Fruit fly (Drosophila melanogaster) whole organism, embryonic: ENCODE measurements around the gene Cyp318a1.

Experiments used
- Atf3 ChIP-seq: fragments of 200-800 bp; sonication (Bioruptor generic); optimal IDR thresholded peaks from 3 replicates; lab custom pipeline; 2016; ENCODE audit warnings: missing biosample characterization, missing genetic modification characterization
- BEAF-32 ChIP-seq: fragments of 200-800 bp; sonication (Bioruptor generic); optimal IDR thresholded peaks from 3 replicates; lab custom pipeline; 2017; ENCODE audit warnings: missing biosample characterization, missing genetic modification characterization, mild to moderate bottlenecking, moderate library complexity, missing genetic modification reagents
- CG10274 ChIP-seq: fragments of 200-800 bp; sonication (Bioruptor generic); optimal IDR thresholded peaks from 3 replicates; lab custom pipeline; 2017; ENCODE audit warnings: missing biosample characterization, mild to moderate bottlenecking, missing genetic modification characterization
- CG10654 ChIP-seq: fragments of 200-800 bp; sonication (Bioruptor generic); optimal IDR thresholded peaks from 2 replicates; lab custom pipeline; 2016; ENCODE audit warnings: missing biosample characterization, missing genetic modification characterization
- CG12391 ChIP-seq: fragments of 200-800 bp; sonication (Bioruptor generic); optimal IDR thresholded peaks from 3 replicates; lab custom pipeline; 2018; ENCODE audit warnings: missing biosample characterization, mild to moderate bottlenecking, missing genetic modification characterization, moderate library complexity
- CG12942 ChIP-seq: fragments of 200-800 bp; sonication (Bioruptor generic); optimal IDR thresholded peaks from 3 replicates; lab custom pipeline; 2016; ENCODE audit warnings: missing biosample characterization, missing genetic modification characterization
- CG13624 ChIP-seq: fragments of 200-800 bp; sonication (Bioruptor generic); optimal IDR thresholded peaks from 2 replicates; lab custom pipeline; 2016; ENCODE audit warnings: missing biosample characterization, missing genetic modification characterization
- CG1529 ChIP-seq: fragments of 200-800 bp; sonication (Bioruptor generic); optimal IDR thresholded peaks from 3 replicates; lab custom pipeline; 2018; ENCODE audit warnings: missing biosample characterization, missing genetic modification characterization
- CG15601 ChIP-seq: fragments of 200-800 bp; sonication (Bioruptor generic); optimal IDR thresholded peaks from 3 replicates; lab custom pipeline; 2019; ENCODE audit warnings: missing biosample characterization, mild to moderate bottlenecking, missing genetic modification characterization, moderate library complexity
- CG17361 ChIP-seq: fragments of 200-800 bp; sonication (Bioruptor generic); IDR thresholded peaks from 3 replicates; pipeline ENCODE4 v1.3.6; 2022; ENCODE audit warnings: missing biosample characterization, missing genetic modification characterization
- CG17385 ChIP-seq: fragments of 200-800 bp; sonication (Bioruptor generic); optimal IDR thresholded peaks from 3 replicates; lab custom pipeline; 2018; ENCODE audit warnings: missing biosample characterization, mild to moderate bottlenecking, missing genetic modification characterization
- CG2129 ChIP-seq: fragments of 200-800 bp; sonication (Bioruptor generic); IDR thresholded peaks from 2 replicates; pipeline ENCODE4 v1.3.6; 2022; ENCODE audit warnings: missing biosample characterization, missing genetic modification characterization; ENCODE audit not compliant: partially characterized antibody
- CG2875 ChIP-seq: fragments of 200-800 bp; sonication (Bioruptor generic); optimal IDR thresholded peaks from 2 replicates; lab custom pipeline; 2017; ENCODE audit warnings: missing biosample characterization, mild to moderate bottlenecking, missing genetic modification characterization, missing genetic modification reagents
- CG3847 ChIP-seq: fragments of 200-800 bp; sonication (Bioruptor generic); IDR thresholded peaks from 2 replicates; pipeline ENCODE4 v1.3.6; 2022; ENCODE audit warnings: missing biosample characterization, missing genetic modification characterization
- CG6683 ChIP-seq: fragments of 200-800 bp; sonication (Bioruptor generic); optimal IDR thresholded peaks from 2 replicates; lab custom pipeline; 2017; ENCODE audit warnings: missing biosample characterization, mild to moderate bottlenecking, missing genetic modification characterization, missing genetic modification reagents
- CG7745 ChIP-seq: fragments of 200-800 bp; sonication (Bioruptor generic); optimal IDR thresholded peaks from 2 replicates; lab custom pipeline; 2018; ENCODE audit warnings: missing biosample characterization, mild to moderate bottlenecking, missing genetic modification characterization, moderate library complexity
- CG7839 ChIP-seq: fragments of 200-800 bp; sonication (Bioruptor generic); optimal IDR thresholded peaks from 3 replicates; lab custom pipeline; 2018; ENCODE audit warnings: missing biosample characterization, mild to moderate bottlenecking, missing genetic modification characterization, moderate library complexity
- CG7963 ChIP-seq: fragments of 200-800 bp; sonication (Bioruptor generic); IDR thresholded peaks from 3 replicates; pipeline ENCODE4 v1.3.6; 2022; ENCODE audit warnings: missing biosample characterization, missing genetic modification characterization; ENCODE audit not compliant: partially characterized antibody
- Dll ChIP-seq: fragments of 200-800 bp; sonication (Bioruptor generic); IDR thresholded peaks from 4 replicates; pipeline ENCODE4 v1.3.6; 2022; ENCODE audit warnings: missing biosample characterization, missing genetic modification characterization; ENCODE audit not compliant: partially characterized antibody
- H2.0 ChIP-seq: fragments of 200-800 bp; sonication (Bioruptor generic); IDR thresholded peaks from 2 replicates; pipeline ENCODE4 v1.3.6; 2022; ENCODE audit warnings: missing biosample characterization, missing genetic modification characterization
- HLH4C ChIP-seq: fragments of 200-800 bp; sonication (Bioruptor generic); IDR thresholded peaks from 3 replicates; pipeline ENCODE4 v1.3.6; 2022; ENCODE audit warnings: missing biosample characterization, missing genetic modification characterization; ENCODE audit not compliant: partially characterized antibody
- Hr3 ChIP-seq: fragments of 200-800 bp; sonication (Bioruptor generic); optimal IDR thresholded peaks from 3 replicates; lab custom pipeline; 2016; ENCODE audit warnings: missing biosample characterization, missing genetic modification characterization
- MESR4 ChIP-seq: fragments of 200-800 bp; sonication (Bioruptor generic); optimal IDR thresholded peaks from 2 replicates; lab custom pipeline; 2018; ENCODE audit warnings: missing biosample characterization, mild to moderate bottlenecking, missing genetic modification characterization, moderate library complexity
- Mad ChIP-seq: fragments of 200-800 bp; sonication (Bioruptor generic); optimal IDR thresholded peaks from 2 replicates; lab custom pipeline; 2016; ENCODE audit warnings: missing biosample characterization, missing genetic modification characterization
- Mes4 ChIP-seq: fragments of 200-800 bp; sonication (Bioruptor generic); optimal IDR thresholded peaks from 2 replicates; lab custom pipeline; 2016; ENCODE audit warnings: missing biosample characterization, missing genetic modification characterization
- Nf-YA ChIP-seq: fragments of 200-800 bp; sonication (Bioruptor generic); IDR thresholded peaks from 2 replicates; pipeline ENCODE4 v1.3.6; 2022; ENCODE audit warnings: missing biosample characterization, missing genetic modification characterization
- Nf-YB ChIP-seq: fragments of 200-800 bp; sonication (Bioruptor generic); optimal IDR thresholded peaks from 3 replicates; lab custom pipeline; 2019; ENCODE audit warnings: missing biosample characterization, mild to moderate bottlenecking, missing genetic modification characterization, moderate library complexity
- Sry-β ChIP-seq: fragments of 200-800 bp; sonication (Bioruptor generic); optimal IDR thresholded peaks from 2 replicates; lab custom pipeline; 2018; ENCODE audit warnings: missing biosample characterization, mild to moderate bottlenecking, missing genetic modification characterization, moderate library complexity
- Vsx1 ChIP-seq: fragments of 200-800 bp; sonication (Bioruptor generic); optimal IDR thresholded peaks from 2 replicates; lab custom pipeline; 2017; ENCODE audit warnings: missing biosample characterization, mild to moderate bottlenecking, missing genetic modification characterization, missing genetic modification reagents
- ab ChIP-seq: fragments of 200-800 bp; sonication (Bioruptor generic); optimal IDR thresholded peaks from 2 replicates; lab custom pipeline; 2016; ENCODE audit warnings: missing biosample characterization, missing genetic modification characterization
- bbx ChIP-seq: fragments of 200-800 bp; sonication (Bioruptor generic); IDR thresholded peaks from 2 replicates; pipeline ENCODE4 v1.3.6; 2022; ENCODE audit warnings: missing biosample characterization, missing genetic modification characterization; ENCODE audit not compliant: partially characterized antibody
- bowl ChIP-seq: fragments of 200-800 bp; sonication (Bioruptor generic); IDR thresholded peaks from 2 replicates; pipeline ENCODE4 v1.3.6; 2022; ENCODE audit warnings: missing biosample characterization, missing genetic modification characterization
- chn ChIP-seq: fragments of 200-800 bp; sonication (Bioruptor generic); optimal IDR thresholded peaks from 2 replicates; lab custom pipeline; 2016; ENCODE audit warnings: missing biosample characterization, missing genetic modification characterization
- crp ChIP-seq, 2 experiments: fragments of 200-800 bp; sonication (Bioruptor generic); optimal IDR thresholded peaks; 2 replicates in 1 of 2; 3 replicates in 1 of 2; lab custom pipeline; 2017; ENCODE audit warnings: missing biosample characterization in 2 of 2, missing genetic modification characterization in 2 of 2, mild to moderate bottlenecking in 1 of 2, moderate library complexity in 1 of 2
- dati ChIP-seq: fragments of 200-800 bp; sonication (Bioruptor generic); IDR thresholded peaks from 2 replicates; pipeline ENCODE4 v1.3.6; 2022; ENCODE audit warnings: missing biosample characterization, missing genetic modification characterization
- en ChIP-seq: fragments of 200-800 bp; sonication (Bioruptor generic); optimal IDR thresholded peaks from 2 replicates; lab custom pipeline; 2016; ENCODE audit warnings: missing biosample characterization, missing genetic modification characterization
- ewg ChIP-seq: fragments of 200-800 bp; sonication (Bioruptor generic); optimal IDR thresholded peaks from 3 replicates; lab custom pipeline; 2017; ENCODE audit warnings: mild to moderate bottlenecking, missing biosample characterization, missing genetic modification reagents, missing genetic modification characterization
- gsb-n ChIP-seq: fragments of 200-800 bp; sonication (Bioruptor generic); optimal IDR thresholded peaks from 3 replicates; lab custom pipeline; 2018; ENCODE audit warnings: missing biosample characterization, mild to moderate bottlenecking, missing genetic modification characterization
- hb ChIP-seq: fragments of 200-800 bp; sonication (Bioruptor generic); IDR thresholded peaks from 3 replicates; pipeline ENCODE4 v1.3.6; 2022; ENCODE audit warnings: missing biosample characterization, missing genetic modification characterization; ENCODE audit not compliant: partially characterized antibody
- hbn ChIP-seq: fragments of 200-800 bp; sonication (Bioruptor generic); IDR thresholded peaks from 2 replicates; pipeline ENCODE4 v1.3.6; 2022; ENCODE audit warnings: missing biosample characterization, missing genetic modification characterization; ENCODE audit not compliant: partially characterized antibody
- kay ChIP-seq: fragments of 200-800 bp; sonication (Bioruptor generic); optimal IDR thresholded peaks from 2 replicates; lab custom pipeline; 2016; ENCODE audit warnings: missing biosample characterization, missing genetic modification characterization
- nmo ChIP-seq: fragments of 200-800 bp; sonication (Bioruptor generic); optimal IDR thresholded peaks from 2 replicates; lab custom pipeline; 2018; ENCODE audit warnings: missing biosample characterization, mild to moderate bottlenecking, missing genetic modification characterization, moderate library complexity
- peb ChIP-seq: fragments of 200-800 bp; sonication (Bioruptor generic); IDR thresholded peaks from 2 replicates; pipeline ENCODE4 v1.3.6; 2022; ENCODE audit warnings: missing biosample characterization, missing genetic modification characterization
- pho ChIP-seq: fragments of 200-800 bp; sonication (Bioruptor generic); optimal IDR thresholded peaks from 2 replicates; lab custom pipeline; 2016; ENCODE audit warnings: missing biosample characterization, missing genetic modification characterization
- salm ChIP-seq: fragments of 200-800 bp; sonication (Bioruptor generic); optimal IDR thresholded peaks from 2 replicates; lab custom pipeline; 2018; ENCODE audit warnings: missing biosample characterization, mild to moderate bottlenecking, missing genetic modification characterization
- sisA ChIP-seq: fragments of 200-800 bp; sonication (Bioruptor generic); IDR thresholded peaks from 2 replicates; pipeline ENCODE4 v1.3.6; 2022; ENCODE audit warnings: missing biosample characterization, missing genetic modification characterization
- sna ChIP-seq: fragments of 200-800 bp; sonication (Bioruptor generic); IDR thresholded peaks from 2 replicates; pipeline ENCODE4 v1.3.6; 2022; ENCODE audit warnings: missing biosample characterization, missing genetic modification characterization; ENCODE audit not compliant: partially characterized antibody
- sr ChIP-seq: fragments of 200-800 bp; sonication (Bioruptor generic); IDR thresholded peaks from 3 replicates; pipeline ENCODE4 v1.3.6; 2022; ENCODE audit warnings: missing biosample characterization, missing genetic modification characterization
- usp ChIP-seq: fragments of >200 bp; optimal IDR thresholded peaks from 2 replicates; lab custom pipeline; 2017; ENCODE audit warnings: missing biosample characterization, missing genetic modification characterization

Cyp318a1 gene

DNA sequence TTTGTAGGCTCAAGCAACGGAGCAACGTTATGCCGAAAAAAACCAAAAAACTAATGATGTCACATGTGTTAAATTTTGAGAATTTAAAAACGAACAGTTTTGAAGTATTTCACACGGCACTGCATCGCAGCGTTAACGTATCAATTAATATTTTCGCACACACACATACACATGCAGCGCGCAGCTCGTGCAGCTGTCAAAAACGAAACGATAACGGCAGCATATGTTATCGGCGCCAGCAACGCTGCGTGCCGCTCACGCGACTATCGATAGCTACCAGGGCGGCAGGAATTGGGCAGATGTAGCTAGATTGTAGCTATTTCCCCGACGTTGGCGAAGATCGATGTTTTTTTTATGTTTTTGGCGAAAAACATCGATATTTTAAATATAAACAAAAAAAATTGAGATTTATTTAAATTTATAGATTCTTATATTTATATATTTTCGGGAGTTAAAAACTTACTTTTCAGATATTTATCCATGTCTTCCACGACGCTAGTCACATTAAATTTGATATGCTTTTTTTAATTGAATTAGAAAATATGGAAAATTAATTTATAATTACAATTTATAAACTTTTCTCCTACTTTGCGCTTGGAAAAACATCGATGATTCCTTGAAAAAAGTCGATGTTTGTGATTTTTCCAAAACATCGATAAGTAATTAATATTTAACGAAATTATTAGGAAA, 3.5 kb upstream of the Cyp318a1 start, which contains the start of gene Usp7 (continued):
- TF ChIP-seq CG12391 (tag; lab: Kevin White, UChicago): peak; percentile 46
- peak; percentile 52 for TF ChIP-seq CG15601 (tag; lab: Kevin White, UChicago)
- no peak for TF ChIP-seq en (GFP tag; lab: Kevin White, UChicago)
- TF ChIP-seq sisA (GFP tag; lab: Robert Waterston, UW): no peak
- TF ChIP-seq sna: peak; percentile 79
- TF ChIP-seq ab (GFP tag; lab: Kevin White, UChicago): no peak
- no peak for TF ChIP-seq CG7839 (tag; lab: Kevin White, UChicago)
- no peak for TF ChIP-seq Hr3 (GFP tag; lab: Kevin White, UChicago)
- peak; percentile 61 for TF ChIP-seq nmo (GFP tag; lab: Kevin White, UChicago)
- TF ChIP-seq crp (GFP tag; optimal IDR thresholded peaks at IDR 0.05; lab: Kevin White, UChicago): peak in 1 of 2 experiments; percentile 61
- no peak for TF ChIP-seq sr (GFP tag; lab: Robert Waterston, UW)
- peak; percentile 91 for TF ChIP-seq BEAF-32 (GFP tag; lab: Kevin White, UChicago)
- peak; percentile 95 for TF ChIP-seq CG7963 (GFP tag; lab: Robert Waterston, UW)
- TF ChIP-seq CG17385 (GFP tag; lab: Kevin White, UChicago): no peak
- no peak for TF ChIP-seq CG10654 (GFP tag; lab: Kevin White, UChicago)
- no peak for TF ChIP-seq Vsx1 (GFP tag; lab: Kevin White, UChicago)
- peak; percentile 91 for TF ChIP-seq hbn (GFP tag; lab: Robert Waterston, UW)
- no peak for TF ChIP-seq dati
- TF ChIP-seq CG13624 (GFP tag; lab: Kevin White, UChicago): peak; percentile 29
- TF ChIP-seq CG7745 (tag; lab: Kevin White, UChicago): no peak
- TF ChIP-seq bbx (GFP tag; lab: Robert Waterston, UW): peak; percentile 97
- TF ChIP-seq H2.0: no peak
- TF ChIP-seq CG1529: no peak
- no peak for TF ChIP-seq chn
- peak; percentile 83 for TF ChIP-seq CG2129
- TF ChIP-seq Mes4 (GFP tag; lab: Kevin White, UChicago): no peak
- no peak for TF ChIP-seq salm (tag; lab: Kevin White, UChicago)
- no peak; the same call in 2 of the 3 replicates for TF ChIP-seq CG17361 (GFP tag; lab: Robert Waterston, UW)
- TF ChIP-seq Dll: peak; percentile 92
- peak; percentile 60 for TF ChIP-seq MESR4
- TF ChIP-seq HLH4C (GFP tag; lab: Robert Waterston, UW): peak; percentile 94
- no peak for TF ChIP-seq Nf-YB
- no peak for TF ChIP-seq Atf3 (GFP tag; lab: Kevin White, UChicago)
- peak; percentile 21 for TF ChIP-seq Mad (GFP tag; lab: Kevin White, UChicago)
- TF ChIP-seq pho (GFP tag; lab: Kevin White, UChicago): no peak
- TF ChIP-seq CG10274 (GFP tag; lab: Kevin White, UChicago): no peak
- no peak for TF ChIP-seq Nf-YA
- no peak for TF ChIP-seq usp (GFP tag; lab: Kevin White, UChicago)
- no peak for TF ChIP-seq gsb-n (tag; lab: Kevin White, UChicago)
- TF ChIP-seq peb (GFP tag; lab: Robert Waterston, UW): no peak
- peak; percentile 84 for TF ChIP-seq Sry-β
- TF ChIP-seq CG2875 (GFP tag; lab: Kevin White, UChicago): no peak
- TF ChIP-seq CG3847 (GFP tag; lab: Robert Waterston, UW): peak; percentile 47; the same call in 1 of the 2 replicates
- no peak for TF ChIP-seq ewg
- TF ChIP-seq CG12942 (GFP tag; lab: Kevin White, UChicago): no peak
- no peak for TF ChIP-seq kay
- TF ChIP-seq CG6683 (GFP tag; lab: Kevin White, UChicago): no peak
- TF ChIP-seq hb (GFP tag; lab: Robert Waterston, UW): peak; percentile 93
- TF ChIP-seq bowl: no peak
